Fruit fly (Drosophila melanogaster): ENCODE results near the gene Ubr1.

Ubr1 gene

dm6 chrX:16944049-16944532 is 24.4 kb downstream of the Ubr1 start (continued):
- no peak for TF ChIP-seq HLH54F (GFP tag; optimal IDR thresholded peaks at IDR 0.05)
- TF ChIP-seq slbo (GFP tag; IDR thresholded peaks at IDR 0.05) = peak; percentile 69
- TF ChIP-seq tup (GFP tag; optimal IDR thresholded peaks at IDR 0.05) = no peak
- TF ChIP-seq CG16863 (GFP tag; optimal IDR thresholded peaks at IDR 0.05) = no peak
- no peak for TF ChIP-seq nerfin-2 (GFP tag; IDR thresholded peaks at IDR 0.05; ENCODE audit: partially characterized antibody)
- 0 out of 2 replicates have a peak, but pooled peaks have one; percentile 4 for TF ChIP-seq CG43689 (GFP tag; IDR thresholded peaks at IDR 0.05)
- peak; percentile 80 for TF ChIP-seq kah (GFP tag; optimal IDR thresholded peaks at IDR 0.05)
- TF ChIP-seq CG11695 (GFP tag; IDR thresholded peaks at IDR 0.05) = peak; percentile 65
- TF ChIP-seq Drgx (GFP tag; IDR thresholded peaks at IDR 0.05) = peak; percentile 36; the same call in 1 of the 2 replicates
- TF ChIP-seq CG8924 (tag; optimal IDR thresholded peaks at IDR 0.05) = peak; percentile 74
- peak; percentile 87 for TF ChIP-seq CG7839 (tag; optimal IDR thresholded peaks at IDR 0.05)
- TF ChIP-seq CG18476 (GFP tag; optimal IDR thresholded peaks at IDR 0.05) = no peak
- no peak for TF ChIP-seq tio (GFP tag; optimal IDR thresholded peaks at IDR 0.05)
- TF ChIP-seq Deaf1 (tag; optimal IDR thresholded peaks at IDR 0.05) = peak; percentile 57
- no peak; the same call in 1 of the 2 replicates for TF ChIP-seq CG10366 (GFP tag; IDR thresholded peaks at IDR 0.05)
- TF ChIP-seq grau (tag; optimal IDR thresholded peaks at IDR 0.05) = peak; percentile 88
- TF ChIP-seq CG34376 (GFP tag; optimal IDR thresholded peaks at IDR 0.05) = peak; percentile 54
- no peak for TF ChIP-seq Ets65A (GFP tag)
- peak; percentile 55 for TF ChIP-seq Nf-YB (GFP tag; optimal IDR thresholded peaks at IDR 0.05)
- TF ChIP-seq jigr1 (GFP tag; IDR thresholded peaks at IDR 0.05) = no peak
- TF ChIP-seq Nf-YC (tag; optimal IDR thresholded peaks at IDR 0.05) = peak; percentile 23
- peak; percentile 26; the same call in 1 of the 3 replicates for TF ChIP-seq CG11560 (tag; IDR thresholded peaks at IDR 0.05)
- TF ChIP-seq CG12391 (tag; optimal IDR thresholded peaks at IDR 0.05) = peak; percentile 71
- no peak for TF ChIP-seq gfzf (GFP tag; optimal IDR thresholded peaks at IDR 0.05)
- peak; percentile 40 for TF ChIP-seq HmgZ (tag; optimal IDR thresholded peaks at IDR 0.05)
- no peak for TF ChIP-seq ato (GFP tag; IDR thresholded peaks at IDR 0.05; ENCODE audit: partially characterized antibody)
- no peak for TF ChIP-seq NK7.1 (GFP tag; optimal IDR thresholded peaks at IDR 0.05)
- TF ChIP-seq bbx (GFP tag; IDR thresholded peaks at IDR 0.05; ENCODE audit: partially characterized antibody) = no peak
- peak; percentile 42 for TF ChIP-seq CG6765 (GFP tag; optimal IDR thresholded peaks at IDR 0.05)
- TF ChIP-seq CG4730 (GFP tag; IDR thresholded peaks at IDR 0.05) = no peak
- TF ChIP-seq CG2712 (tag; optimal IDR thresholded peaks at IDR 0.05) = peak; percentile 65
- TF ChIP-seq nom (GFP tag; optimal IDR thresholded peaks at IDR 0.05) = no peak
- TF ChIP-seq CG1529 (GFP tag; optimal IDR thresholded peaks at IDR 0.05) = peak; percentile 3
- no peak for TF ChIP-seq CG12236 (GFP tag; optimal IDR thresholded peaks at IDR 0.05)
- TF ChIP-seq CG4424 (GFP tag; optimal IDR thresholded peaks at IDR 0.05) = peak; percentile 5
- TF ChIP-seq ab (GFP tag; optimal IDR thresholded peaks at IDR 0.05) = no peak
- TF ChIP-seq CG31441 (GFP tag; IDR thresholded peaks at IDR 0.05) = peak; percentile 78
- TF ChIP-seq CG7556 (GFP tag; optimal IDR thresholded peaks at IDR 0.05) = peak; percentile 78
- no peak for TF ChIP-seq ash1 (GFP tag; optimal IDR thresholded peaks at IDR 0.05)
- TF ChIP-seq CG10654 (GFP tag; optimal IDR thresholded peaks at IDR 0.05) = peak; percentile 11
- no peak for TF ChIP-seq Dll (GFP tag; IDR thresholded peaks at IDR 0.05; ENCODE audit: partially characterized antibody)
- TF ChIP-seq Opbp (GFP tag; IDR thresholded peaks at IDR 0.05; ENCODE audit: partially characterized antibody) = no peak
- peak; percentile 62 for TF ChIP-seq CG9727 (GFP tag; optimal IDR thresholded peaks at IDR 0.05)
- peak; percentile 49; the same call in 1 of the 3 replicates for TF ChIP-seq tgo (GFP tag; IDR thresholded peaks at IDR 0.05)
- peak; percentile 68 for TF ChIP-seq fd3F (GFP tag; optimal IDR thresholded peaks at IDR 0.05)
- no peak for TF ChIP-seq stwl (tag; optimal IDR thresholded peaks at IDR 0.05)
- TF ChIP-seq CG7372 (GFP tag; IDR thresholded peaks at IDR 0.05) = no peak
- peak in 1 of 2 experiments; percentile 46 for TF ChIP-seq dpn (GFP tag; optimal IDR thresholded peaks at IDR 0.05)
- TF ChIP-seq pfk (GFP tag; optimal IDR thresholded peaks at IDR 0.05) = no peak
- no peak for TF ChIP-seq aop (GFP tag; IDR thresholded peaks at IDR 0.05)
- TF ChIP-seq CG14667 (GFP tag; IDR thresholded peaks at IDR 0.05) = no peak

Measured in whole organism, embryonic.